Fruit fly (Drosophila melanogaster) whole organism, larva: ENCODE measurements around the gene CG2147.
A peak's percentile ranks its signal among the peaks of the same experiment; 100 is the strongest.

Experiments used
- noc ChIP-seq: fragments of 200-800 bp; sonication (Bioruptor generic); optimal IDR thresholded peaks from 3 replicates; lab custom pipeline; 2019; ENCODE audit warnings: missing biosample characterization, mild to moderate bottlenecking, missing genetic modification characterization, moderate library complexity

CG2147 gene

dm6 chrX:8240431-8240830 is at the start of gene CG2147:
Gene CG2147, plus strand, starts transcription at chrX:8240684.
- no peak for TF ChIP-seq noc (tag; lab: Kevin White, UChicago)

- TF ChIP-seq noc (tag; lab: Kevin White, UChicago): no peak
These were observed 48.3 kb upstream of the CG2147 start for dm6 chrX:8192191-8192590.

- TF ChIP-seq noc (tag; lab: Kevin White, UChicago): no peak
These were observed 47.4 kb upstream of the CG2147 start for dm6 chrX:8193017-8193556.

DNA sequence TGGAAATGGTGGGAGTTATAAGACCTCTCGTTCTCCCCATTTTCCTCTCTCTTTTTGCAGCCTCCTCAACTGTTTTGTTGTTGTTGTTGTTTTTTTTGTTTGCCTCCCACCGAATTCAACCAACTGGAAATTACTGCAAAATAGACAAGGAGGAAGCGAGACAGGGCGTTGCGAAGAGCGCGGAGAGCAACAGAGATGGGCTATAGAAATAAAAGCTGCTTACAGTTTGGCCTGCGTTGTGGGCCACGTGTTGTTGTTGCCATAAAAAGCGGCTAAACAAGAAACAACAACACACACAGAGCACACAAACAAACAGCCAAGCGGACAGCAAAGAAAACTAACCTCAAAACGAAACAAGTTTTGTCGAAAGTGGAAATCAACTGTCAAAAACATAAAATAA is 45.9 kb upstream of the CG2147 start:
- TF ChIP-seq noc (tag; lab: Kevin White, UChicago): no peak

DNA sequence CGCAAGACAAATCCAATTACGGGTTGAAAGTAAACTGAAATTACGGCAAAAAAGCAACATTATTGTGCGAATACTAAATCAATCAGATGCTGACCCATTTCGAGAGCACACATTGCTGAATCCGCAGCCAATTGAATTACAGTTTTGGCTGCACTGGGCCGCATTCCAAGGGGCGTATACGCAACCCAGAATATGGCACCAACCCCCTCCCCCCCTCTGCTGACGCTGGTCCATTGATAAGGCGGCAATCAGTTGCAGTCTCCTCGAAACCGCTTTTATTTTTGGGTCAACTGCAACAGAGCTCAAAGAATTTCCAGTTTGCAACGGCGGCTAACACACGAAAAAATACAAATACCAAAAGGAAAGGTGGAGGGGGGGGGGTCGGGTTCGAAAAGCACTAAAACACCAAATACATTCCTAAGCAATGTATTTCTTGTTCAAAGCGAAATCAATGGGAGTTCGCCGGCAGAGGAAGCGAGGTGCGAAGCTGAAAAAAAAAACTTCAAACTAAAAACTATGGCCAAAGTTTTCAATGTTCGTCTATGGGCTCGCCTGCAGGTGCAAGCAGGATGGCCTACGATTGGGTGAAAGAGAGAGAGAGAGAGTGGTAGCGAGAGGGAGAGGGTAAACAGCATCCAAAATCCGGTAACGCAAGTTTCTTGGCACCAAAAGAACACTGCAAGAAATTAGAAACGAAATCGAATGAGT is 44.9 kb upstream of the CG2147 start:
- no peak for TF ChIP-seq noc (tag; lab: Kevin White, UChicago)

DNA sequence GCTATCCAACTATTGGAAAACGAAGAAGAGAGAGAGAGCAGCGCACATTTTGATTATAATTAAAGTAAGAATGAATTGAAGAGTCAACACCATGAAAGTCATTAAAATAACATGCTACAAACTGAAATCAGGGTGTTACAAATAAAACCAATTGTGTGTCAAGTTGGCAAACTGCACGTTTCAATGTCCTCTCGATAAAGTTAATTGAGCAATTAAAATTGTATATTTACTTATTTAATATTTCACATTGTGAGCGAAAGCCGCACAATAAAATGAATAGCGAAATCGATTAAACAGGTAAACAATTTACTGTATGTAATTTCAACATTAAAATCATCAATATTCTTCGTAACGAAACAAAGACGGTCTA is 44.3 kb upstream of the CG2147 start:
- TF ChIP-seq noc (tag; lab: Kevin White, UChicago): no peak

dm6 chrX:8196598-8197228 is 43.8 kb upstream of the CG2147 start:
- no peak for TF ChIP-seq noc (tag; lab: Kevin White, UChicago)

dm6 chrX:8198935-8199580 is 41.4 kb upstream of the CG2147 start:
- TF ChIP-seq noc (tag; lab: Kevin White, UChicago): peak; percentile 57

dm6 chrX:8202724-8203362 is 37.6 kb upstream of the CG2147 start:
- TF ChIP-seq noc (tag; lab: Kevin White, UChicago): peak; percentile 13

DNA sequence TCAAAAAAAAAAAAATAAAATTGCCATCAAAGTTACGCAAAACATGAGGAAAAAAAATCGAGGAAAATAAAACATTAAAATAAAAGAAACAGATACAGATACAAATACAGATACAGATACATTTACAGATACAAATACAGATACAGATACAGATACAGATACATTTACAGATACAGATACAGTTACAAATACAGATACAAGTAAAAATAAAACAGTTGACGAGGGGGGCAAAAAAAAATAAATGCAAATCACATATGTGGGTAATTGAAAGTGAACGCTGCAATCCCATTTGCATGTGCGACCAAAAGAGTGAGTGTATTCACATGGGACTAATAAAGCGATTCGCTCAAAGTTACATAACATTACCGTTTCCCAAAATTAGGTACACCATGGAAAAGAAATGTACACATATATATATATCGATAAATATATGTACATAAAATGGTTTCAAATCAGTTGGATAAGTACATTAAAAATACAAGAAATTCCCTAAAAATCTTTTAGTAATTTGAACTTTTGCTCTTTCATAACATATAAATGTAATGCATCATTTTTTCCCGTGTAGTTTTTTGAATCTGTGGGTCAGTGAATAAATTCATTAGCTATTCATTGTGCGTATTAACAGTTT is 34.7 kb upstream of the CG2147 start:
- TF ChIP-seq noc (tag; lab: Kevin White, UChicago): no peak

DNA sequence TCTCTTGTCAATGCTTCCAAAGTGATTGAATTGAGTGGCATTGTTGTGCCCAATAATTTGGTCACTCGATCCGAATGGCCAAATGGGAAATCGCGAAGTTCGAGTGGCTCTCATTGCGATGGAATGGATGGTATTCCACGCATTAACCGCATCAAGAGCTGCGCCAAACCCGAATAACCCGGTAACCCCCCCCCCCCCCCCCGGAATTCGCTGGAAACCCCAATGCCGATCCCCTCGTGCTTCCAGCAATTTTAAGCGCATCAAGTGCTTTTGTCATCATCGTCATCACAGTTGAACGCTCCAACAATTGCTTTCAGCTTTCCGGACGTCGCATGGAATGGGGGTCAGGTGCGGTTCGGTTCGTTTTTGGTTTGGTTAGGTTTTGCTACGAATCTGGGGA is 33.9 kb upstream of the CG2147 start:
- TF ChIP-seq noc (tag; lab: Kevin White, UChicago): no peak

DNA sequence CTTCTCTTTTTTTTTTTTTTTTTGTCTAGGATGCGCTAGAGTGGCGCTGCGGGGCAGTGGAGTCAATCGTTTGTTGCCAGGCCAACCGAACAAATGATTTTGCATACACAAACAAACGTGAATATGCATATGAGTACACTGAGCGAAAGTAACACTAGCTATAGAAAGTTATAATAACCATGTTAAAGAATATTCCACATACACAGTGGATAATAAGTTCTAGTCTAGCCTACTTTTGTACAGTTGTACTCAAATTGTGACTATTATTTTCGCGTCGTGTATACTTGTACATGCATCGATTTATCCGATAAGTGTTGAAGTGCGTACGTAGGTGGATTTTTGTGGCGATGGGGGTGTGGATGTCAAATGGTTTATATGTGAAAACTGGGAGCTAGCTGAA is 33.4 kb upstream of the CG2147 start:
- no peak for TF ChIP-seq noc (tag; lab: Kevin White, UChicago)

dm6 chrX:8210632-8211031 is 29.9 kb upstream of the CG2147 start:
- TF ChIP-seq noc (tag; lab: Kevin White, UChicago): no peak

- no peak for TF ChIP-seq noc (tag; lab: Kevin White, UChicago)
These were observed 29.3 kb upstream of the CG2147 start for dm6 chrX:8211094-8211730.
